Worm (Caenorhabditis elegans): ENCODE results near the gene glrx-5.

The glrx-5 gene

DNA sequence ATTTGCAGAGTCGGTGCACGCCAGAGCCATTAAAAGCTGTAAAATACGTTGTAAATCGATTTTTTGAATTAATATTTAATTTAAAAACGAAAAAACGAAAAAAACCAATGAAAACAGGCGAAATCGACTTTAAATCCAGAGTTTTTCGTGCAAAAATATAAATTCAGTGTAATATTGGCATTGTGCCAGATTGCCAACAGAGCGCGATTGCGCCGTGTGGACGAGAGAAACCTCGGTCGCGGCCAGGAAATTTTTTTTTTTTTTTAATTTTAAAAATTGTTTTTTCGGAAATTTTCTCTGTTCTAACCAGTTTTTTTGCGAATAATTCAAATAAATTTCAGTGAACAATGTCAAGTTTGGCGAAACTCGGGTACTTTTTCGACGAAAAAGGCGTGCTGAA lies 22.4 kb downstream of the glrx-5 start, which contains the start of the genes pph-4.1 and Y75B8A.31:
pph-4.1 (minus strand) TSS at position 36 of the 400 bp plus-strand sequence.
Y75B8A.31 (plus strand) TSS at position 342 of the 400 bp plus-strand sequence.
- TF ChIP-seq nhr-28 (tag; optimal IDR thresholded peaks at IDR 0.05), result no peak
- peak; percentile 21 for TF ChIP-seq nhr-77 (tag; optimal IDR thresholded peaks at IDR 0.05)
- TF ChIP-seq nhr-23 (tag; optimal IDR thresholded peaks at IDR 0.05), result peak; percentile 93
- no peak for TF ChIP-seq nhr-12 (tag; optimal IDR thresholded peaks at IDR 0.05)
- TF ChIP-seq lin-39 (tag; optimal IDR thresholded peaks at IDR 0.05), result peak; percentile 13
- no peak for TF ChIP-seq zag-1 (tag; optimal IDR thresholded peaks at IDR 0.05)
- no peak for TF ChIP-seq unc-62 (GFP tag; optimal IDR thresholded peaks at IDR 0.05)
- TF ChIP-seq R02D3.7 (tag; optimal IDR thresholded peaks at IDR 0.05), result peak; percentile 58
- TF ChIP-seq tbx-2 (tag; optimal IDR thresholded peaks at IDR 0.05), result peak; percentile 4
- peak; percentile 33 for TF ChIP-seq jun-1 (tag; optimal IDR thresholded peaks at IDR 0.05)
- no peak for TF ChIP-seq fos-1 (tag; optimal IDR thresholded peaks at IDR 0.05)
- TF ChIP-seq pqm-1 (tag; optimal IDR thresholded peaks at IDR 0.05), result peak; percentile 45
- no peak for TF ChIP-seq nhr-11 (tag; optimal IDR thresholded peaks at IDR 0.05)
- TF ChIP-seq fkh-2 (tag; optimal IDR thresholded peaks at IDR 0.05), result no peak
- peak; percentile 91 for TF ChIP-seq nhr-43 (tag; optimal IDR thresholded peaks at IDR 0.05; ENCODE audit: poor library complexity, severe bottlenecking)
- peak; percentile 43 for TF ChIP-seq skn-1 (tag; optimal IDR thresholded peaks at IDR 0.05)
- no peak for TF ChIP-seq nhr-237 (tag; optimal IDR thresholded peaks at IDR 0.05)
- TF ChIP-seq lsy-12 (tag; optimal IDR thresholded peaks at IDR 0.05), result peak; percentile 14
- peak; percentile 98 for TF ChIP-seq lin-15B (tag; optimal IDR thresholded peaks at IDR 0.05)
- peak; percentile 50 for TF ChIP-seq elt-1 (tag; optimal IDR thresholded peaks at IDR 0.05)
- TF ChIP-seq ceh-28 (tag; optimal IDR thresholded peaks at IDR 0.05), result peak; percentile 68
- TF ChIP-seq nfya-1 (tag; optimal IDR thresholded peaks at IDR 0.05; ENCODE audit: insufficient read depth), result peak; percentile 93
- peak; percentile 53 for TF ChIP-seq nhr-25 (tag; optimal IDR thresholded peaks at IDR 0.05)
- TF ChIP-seq hmg-11 (tag; optimal IDR thresholded peaks at IDR 0.05), result peak; percentile 72
- peak; percentile 89 for TF ChIP-seq snpc-4 (tag; optimal IDR thresholded peaks at IDR 0.05)
- TF ChIP-seq nhr-76 (tag; optimal IDR thresholded peaks at IDR 0.05), result no peak
- peak; percentile 54 for TF ChIP-seq elt-2 (tag; optimal IDR thresholded peaks at IDR 0.05)
- TF ChIP-seq ztf-4 (tag; optimal IDR thresholded peaks at IDR 0.05), result no peak
- TF ChIP-seq egl-27 (tag; optimal IDR thresholded peaks at IDR 0.05), result no peak
- TF ChIP-seq ama-1 (optimal IDR thresholded peaks at IDR 0.05), result no peak
- peak; percentile 94 for TF ChIP-seq pha-4 (tag; optimal IDR thresholded peaks at IDR 0.05)
- TF ChIP-seq egl-5 (tag; optimal IDR thresholded peaks at IDR 0.05), result no peak
- TF ChIP-seq nhr-67 (tag; optimal IDR thresholded peaks at IDR 0.05), result no peak

DNA sequence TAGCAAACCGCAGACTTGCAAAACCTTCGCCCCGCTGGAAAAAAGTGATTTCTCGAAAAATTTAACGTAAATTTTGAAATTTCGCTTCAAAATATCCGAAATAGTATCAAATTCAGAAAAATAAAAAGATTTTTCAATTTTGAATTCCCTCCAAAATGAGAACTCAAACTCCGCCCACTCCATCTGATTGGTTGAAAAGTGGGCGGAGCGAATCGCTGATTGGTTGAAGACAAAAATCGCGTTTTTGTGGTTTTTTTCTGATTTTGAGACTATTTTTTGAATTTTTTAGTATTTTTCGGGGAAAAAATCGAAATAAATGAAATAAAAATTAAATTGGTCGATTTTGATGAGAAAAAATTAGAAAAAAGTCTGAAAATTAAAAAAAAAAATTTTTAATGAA lies 24.6 kb downstream of the glrx-5 start:
- TF ChIP-seq nhr-23 (tag; optimal IDR thresholded peaks at IDR 0.05) (no peak), nfya-1 (tag; optimal IDR thresholded peaks at IDR 0.05; ENCODE audit: insufficient read depth) (peak; percentile 87), sea-2 (GFP tag; optimal IDR thresholded peaks at IDR 0.05) (no peak), ceh-28 (tag; optimal IDR thresholded peaks at IDR 0.05) (no peak), ceh-82 (tag; optimal IDR thresholded peaks at IDR 0.05) (no peak)

DNA sequence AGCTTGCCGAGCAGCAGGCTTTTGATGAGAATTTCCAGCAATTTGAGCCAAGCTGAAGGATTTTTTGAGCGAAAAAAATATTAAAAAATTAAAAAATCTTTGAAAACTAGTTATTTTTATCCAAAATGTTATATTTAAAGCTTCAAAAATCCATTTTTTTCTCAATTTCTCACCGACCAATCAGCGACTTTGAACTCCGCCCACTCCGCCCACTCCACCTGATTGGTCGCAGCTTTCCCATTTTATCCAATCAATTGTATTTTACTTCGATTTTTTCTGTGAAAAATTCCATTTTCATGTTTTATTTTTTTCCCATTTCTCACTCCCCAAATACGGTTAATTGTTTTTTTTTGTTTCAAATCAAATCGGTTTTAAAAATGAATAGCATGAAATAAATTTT lies 28.7 kb downstream of the glrx-5 start:
- peak; percentile 100 for TF ChIP-seq nfya-1 (tag; optimal IDR thresholded peaks at IDR 0.05; ENCODE audit: insufficient read depth)
- TF ChIP-seq elt-2 (tag; optimal IDR thresholded peaks at IDR 0.05), result no peak
- TF ChIP-seq aly-2 (tag; optimal IDR thresholded peaks at IDR 0.05), result no peak

DNA sequence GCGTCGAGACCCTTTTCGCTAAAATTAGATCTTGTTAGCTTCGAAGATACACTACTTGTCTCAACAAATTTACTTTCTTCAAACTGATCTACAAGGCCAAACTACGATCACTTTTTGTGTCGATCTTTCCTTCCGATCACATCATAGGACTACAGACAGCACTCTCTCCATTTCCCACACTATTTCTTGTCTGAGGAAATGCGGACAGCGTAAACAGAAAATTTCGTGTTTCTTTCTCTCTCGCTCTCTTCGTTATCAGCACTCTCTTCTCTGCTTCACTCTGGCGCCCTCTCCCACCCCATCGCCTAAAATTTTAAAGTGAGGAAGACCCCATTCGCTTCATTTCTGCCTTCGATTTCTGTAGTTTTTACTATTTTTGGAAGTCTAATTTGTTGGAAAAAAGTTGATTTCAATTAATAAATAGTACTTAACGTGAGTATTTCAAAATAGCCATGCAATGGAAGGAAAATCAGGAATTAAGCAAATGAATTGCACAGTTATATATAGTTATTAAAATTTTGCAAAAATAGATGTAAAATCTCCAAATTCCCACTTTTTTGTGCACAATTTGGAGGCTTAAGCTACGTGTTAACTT lies 38.2 kb downstream of the glrx-5 start:
- peak; percentile 45 for TF ChIP-seq nhr-43 (tag; optimal IDR thresholded peaks at IDR 0.05; ENCODE audit: poor library complexity, severe bottlenecking)
- no peak for TF ChIP-seq nhr-11 (tag; optimal IDR thresholded peaks at IDR 0.05)
- peak; percentile 93 for TF ChIP-seq pha-4 (tag; optimal IDR thresholded peaks at IDR 0.05)
- TF ChIP-seq fos-1 (tag; optimal IDR thresholded peaks at IDR 0.05), result no peak
- no peak for TF ChIP-seq nhr-28 (tag; optimal IDR thresholded peaks at IDR 0.05)
- peak; percentile 38 for TF ChIP-seq snpc-4 (tag; optimal IDR thresholded peaks at IDR 0.05)
- no peak for TF ChIP-seq fkh-2 (tag; optimal IDR thresholded peaks at IDR 0.05)
- TF ChIP-seq ceh-28 (tag; optimal IDR thresholded peaks at IDR 0.05), result peak; percentile 43
- TF ChIP-seq lin-15B (tag; optimal IDR thresholded peaks at IDR 0.05), result peak; percentile 64
- peak; percentile 84 for TF ChIP-seq hmg-11 (tag; optimal IDR thresholded peaks at IDR 0.05)
- no peak for TF ChIP-seq lin-39 (tag; optimal IDR thresholded peaks at IDR 0.05)
- peak; percentile 59 for TF ChIP-seq elt-1 (tag; optimal IDR thresholded peaks at IDR 0.05)
- TF ChIP-seq aly-2 (tag; optimal IDR thresholded peaks at IDR 0.05), result no peak
- no peak for TF ChIP-seq ztf-4 (tag; optimal IDR thresholded peaks at IDR 0.05)
- TF ChIP-seq nhr-77 (tag; optimal IDR thresholded peaks at IDR 0.05), result no peak
- peak; percentile 5 for TF ChIP-seq R02D3.7 (tag; optimal IDR thresholded peaks at IDR 0.05)
- TF ChIP-seq nhr-237 (tag; optimal IDR thresholded peaks at IDR 0.05), result no peak
- peak; percentile 12 for TF ChIP-seq egl-5 (tag; optimal IDR thresholded peaks at IDR 0.05)
- no peak for TF ChIP-seq unc-39 (tag; optimal IDR thresholded peaks at IDR 0.05)
- TF ChIP-seq elt-2 (tag; optimal IDR thresholded peaks at IDR 0.05), result peak; percentile 72
- TF ChIP-seq jun-1 (tag; optimal IDR thresholded peaks at IDR 0.05), result peak; percentile 85
- TF ChIP-seq nhr-23 (tag; optimal IDR thresholded peaks at IDR 0.05), result peak; percentile 47
- no peak for TF ChIP-seq mml-1 (tag; optimal IDR thresholded peaks at IDR 0.05)
- no peak for TF ChIP-seq fkh-10 (GFP tag; optimal IDR thresholded peaks at IDR 0.05)
- peak; percentile 89 for TF ChIP-seq nfya-1 (tag; optimal IDR thresholded peaks at IDR 0.05; ENCODE audit: insufficient read depth)
- no peak for TF ChIP-seq ZK546.5 (tag; optimal IDR thresholded peaks at IDR 0.05)
- no peak for TF ChIP-seq ama-1 (optimal IDR thresholded peaks at IDR 0.05)
- TF ChIP-seq pqm-1 (tag; optimal IDR thresholded peaks at IDR 0.05), result peak; percentile 57
- TF ChIP-seq sea-2 (GFP tag; optimal IDR thresholded peaks at IDR 0.05), result no peak
- peak; percentile 92 for TF ChIP-seq nhr-25 (tag; optimal IDR thresholded peaks at IDR 0.05)

Data from whole organism, L3 larva.